Worm (Caenorhabditis elegans) whole organism, L3 larva: ENCODE data around the gene C17H12.8.

ENCODE experiments used
- R02D3.7 ChIP-seq: fragments of 150-350 bp; optimal IDR thresholded peaks from 2 replicates; lab custom pipeline; 2014; ENCODE audit warnings: missing biosample characterization, missing genetic modification characterization
- ama-1 ChIP-seq: fragments of 150-350 bp; optimal IDR thresholded peaks from 2 replicates; lab custom pipeline; 2018
- ceh-9 ChIP-seq: sonication (generic microtip); optimal IDR thresholded peaks from 2 replicates; lab custom pipeline; 2018; ENCODE audit warnings: missing biosample characterization, missing genetic modification characterization
- hmg-11 ChIP-seq: sonication (generic microtip); optimal IDR thresholded peaks from 2 replicates; lab custom pipeline; 2016; ENCODE audit warnings: missing genetic modification characterization, missing compliant biosample characterization
- jun-1 ChIP-seq: fragments of 150-350 bp; optimal IDR thresholded peaks from 2 replicates; lab custom pipeline; 2014; ENCODE audit warnings: missing biosample characterization, missing genetic modification reagents, missing genetic modification characterization
- lin-15B ChIP-seq: fragments of 150-350 bp; optimal IDR thresholded peaks from 2 replicates; lab custom pipeline; 2014; ENCODE audit warnings: missing biosample characterization, missing genetic modification characterization
- lin-39 ChIP-seq: fragments of 150-350 bp; optimal IDR thresholded peaks from 2 replicates; lab custom pipeline; 2018; ENCODE audit warnings: missing biosample characterization, missing genetic modification reagents, missing genetic modification characterization
- nfya-1 ChIP-seq: sonication (generic microtip); optimal IDR thresholded peaks from 2 replicates; lab custom pipeline; 2017; ENCODE audit warnings: missing genetic modification characterization, mild to moderate bottlenecking, missing compliant biosample characterization, antibody characterized with exemption, moderate library complexity; ENCODE audit not compliant: insufficient read depth
- nhr-12 ChIP-seq: fragments of 150-350 bp; optimal IDR thresholded peaks from 2 replicates; lab custom pipeline; 2014; ENCODE audit warnings: missing biosample characterization, missing genetic modification characterization
- nhr-23 ChIP-seq: fragments of 150-350 bp; optimal IDR thresholded peaks from 2 replicates; lab custom pipeline; 2014; ENCODE audit warnings: missing biosample characterization, missing genetic modification reagents, missing genetic modification characterization
- nhr-237 ChIP-seq: fragments of 150-350 bp; optimal IDR thresholded peaks from 2 replicates; lab custom pipeline; 2014; ENCODE audit warnings: missing biosample characterization, missing genetic modification characterization
- nhr-67 ChIP-seq: fragments of 150-350 bp; optimal IDR thresholded peaks from 2 replicates; lab custom pipeline; 2014; ENCODE audit warnings: missing biosample characterization, missing genetic modification characterization
- nhr-76 ChIP-seq: fragments of 150-350 bp; sonication (generic microtip); optimal IDR thresholded peaks from 5 replicates; lab custom pipeline; 2014; ENCODE audit warnings: missing biosample characterization, missing genetic modification characterization
- nhr-77 ChIP-seq: fragments of 150-350 bp; optimal IDR thresholded peaks from 2 replicates; lab custom pipeline; 2014; ENCODE audit warnings: missing biosample characterization, missing genetic modification characterization
- snpc-4 ChIP-seq: fragments of 150-350 bp; optimal IDR thresholded peaks from 2 replicates; lab custom pipeline; 2014; ENCODE audit warnings: missing biosample characterization, missing genetic modification characterization
- tbx-2 ChIP-seq: sonication (generic microtip); optimal IDR thresholded peaks from 2 replicates; lab custom pipeline; 2016; ENCODE audit warnings: mild to moderate bottlenecking, missing genetic modification characterization, missing compliant biosample characterization
- unc-39 ChIP-seq: sonication (generic microtip); optimal IDR thresholded peaks from 4 replicates; lab custom pipeline; 2017; ENCODE audit warnings: missing biosample characterization, missing genetic modification characterization
- unc-62 ChIP-seq: fragments of 150-350 bp; sonication (generic microtip); optimal IDR thresholded peaks from 4 replicates; lab custom pipeline; 2014; ENCODE audit warnings: missing biosample characterization, missing genetic modification reagents, missing genetic modification characterization

C17H12.8 gene

ce11 chrIV:6867791-6868190, 49.3 kb downstream of the C17H12.8 start, which contains the start of gene srx-20:
TSS of gene srx-20 (plus strand) at chrIV:6868091.
- no peak for TF ChIP-seq hmg-11 (tag; lab: Kevin White, UChicago)
- TF ChIP-seq unc-39 (tag; lab: Kevin White, UChicago), result no peak
- no peak for TF ChIP-seq tbx-2
- TF ChIP-seq nhr-237 (tag; lab: Kevin White, UChicago), result no peak
- no peak for TF ChIP-seq nhr-77
- TF ChIP-seq lin-15B (tag; lab: Kevin White, UChicago), result no peak
- no peak for TF ChIP-seq jun-1 (tag; lab: Kevin White, UChicago)
- no peak for TF ChIP-seq nhr-67
- TF ChIP-seq nfya-1 (tag; lab: Kevin White, UChicago), result no peak
- TF ChIP-seq lin-39 (tag; lab: Kevin White, UChicago), result no peak
- no peak for TF ChIP-seq ama-1 (lab: Kevin White, UChicago)
- TF ChIP-seq unc-62 (GFP tag; lab: Kevin White, UChicago), result no peak
- no peak for TF ChIP-seq nhr-12 (tag; lab: Kevin White, UChicago)
- TF ChIP-seq nhr-76 (tag; lab: Kevin White, UChicago), result no peak
- no peak for TF ChIP-seq ceh-9
- no peak for TF ChIP-seq nhr-23
- no peak for TF ChIP-seq R02D3.7 (tag; lab: Kevin White, UChicago)
- no peak for TF ChIP-seq snpc-4 (tag; lab: Kevin White, UChicago)
